Fruit fly (Drosophila melanogaster): Measurements from ENCODE around the gene RabX5.

DNA sequence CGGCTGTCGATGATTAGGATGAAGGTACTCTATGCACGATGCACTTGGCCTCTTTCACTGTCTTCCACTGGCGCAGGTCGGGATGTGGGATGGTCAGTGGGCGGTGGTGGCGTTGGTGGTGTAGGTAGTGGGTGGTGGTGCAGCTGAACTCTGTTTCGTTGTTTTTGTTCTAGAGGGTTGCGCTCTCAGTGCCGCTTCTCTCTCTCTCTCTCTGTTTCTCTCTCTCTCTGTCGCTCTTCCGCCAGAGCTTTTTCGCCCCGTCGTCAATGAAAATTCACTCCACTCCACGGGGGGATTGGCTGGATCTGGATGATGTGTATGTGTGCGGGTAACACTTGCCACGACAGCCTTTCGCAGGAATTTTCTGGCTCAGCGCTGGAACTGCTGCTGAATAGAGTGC is 33.0 kb downstream of the RabX5 start:
- TF ChIP-seq Myc (optimal IDR thresholded peaks at IDR 0.05) (no peak), psq (optimal IDR thresholded peaks at IDR 0.05) (no peak), h (optimal IDR thresholded peaks at IDR 0.05) (no peak), Sin3A (optimal IDR thresholded peaks at IDR 0.05) (no peak), insv (optimal IDR thresholded peaks at IDR 0.05) (no peak), ttk (optimal IDR thresholded peaks at IDR 0.05) (no peak)

All from Kc167 (cell line).